Fruit fly (Drosophila melanogaster) whole organism, wandering third instar larva: Measurements from ENCODE around the gene CG10252.

ENCODE experiments used
- Abd-B ChIP-seq: fragments of >200 bp; optimal IDR thresholded peaks from 2 replicates; lab custom pipeline; 2017; ENCODE audit warnings: missing biosample characterization, missing genetic modification characterization
- CG32264 ChIP-seq: fragments of 200-800 bp; sonication (Bioruptor generic); optimal IDR thresholded peaks from 2 replicates; lab custom pipeline; 2016; ENCODE audit warnings: missing biosample characterization, missing genetic modification characterization
- CG9705 ChIP-seq: fragments of 200-800 bp; sonication (Bioruptor generic); optimal IDR thresholded peaks from 2 replicates; lab custom pipeline; 2018; ENCODE audit warnings: missing biosample characterization, mild to moderate bottlenecking, missing genetic modification characterization
- CrebA ChIP-seq: fragments of 200-800 bp; sonication (Bioruptor generic); optimal IDR thresholded peaks from 2 replicates; lab custom pipeline; 2016; ENCODE audit warnings: missing biosample characterization, mild to moderate bottlenecking, missing genetic modification characterization, borderline replicate concordance
- Dif ChIP-seq: fragments of 200-275, 200-300 bp; sonication (Bioruptor generic); optimal IDR thresholded peaks from 2 replicates; lab custom pipeline; 2018; ENCODE audit warnings: missing biosample characterization, missing genetic modification characterization; ENCODE audit not compliant: partially characterized antibody
- GATAd ChIP-seq: sonication (Bioruptor generic); optimal IDR thresholded peaks from 2 replicates; lab custom pipeline; 2016; ENCODE audit warnings: missing biosample characterization, missing genetic modification characterization
- HLH106 ChIP-seq: fragments of 200-800 bp; optimal IDR thresholded peaks from 3 replicates; lab custom pipeline; 2019; ENCODE audit warnings: missing biosample characterization, mild to moderate bottlenecking, missing genetic modification characterization, moderate library complexity
- Hnf4 ChIP-seq: fragments of 200-800 bp; sonication (Bioruptor generic); optimal IDR thresholded peaks from 2 replicates; lab custom pipeline; 2016; ENCODE audit warnings: missing biosample characterization, mild to moderate bottlenecking, missing genetic modification characterization
- Hr78 ChIP-seq: fragments of >200 bp; optimal IDR thresholded peaks from 2 replicates; lab custom pipeline; 2017; ENCODE audit warnings: missing biosample characterization, missing genetic modification characterization
- Hr83 ChIP-seq: fragments of 200-300 bp; sonication (Bioruptor generic); optimal IDR thresholded peaks from 2 replicates; lab custom pipeline; 2016; ENCODE audit warnings: missing biosample characterization, mild to moderate bottlenecking, missing genetic modification characterization, moderate library complexity; ENCODE audit not compliant: poor library complexity, severe bottlenecking
- Jra ChIP-seq: sonication (Bioruptor generic); optimal IDR thresholded peaks from 2 replicates; lab custom pipeline; 2016; ENCODE audit warnings: missing biosample characterization, missing genetic modification characterization
- Mio ChIP-seq: sonication (Bioruptor generic); optimal IDR thresholded peaks from 2 replicates; lab custom pipeline; 2016; ENCODE audit warnings: missing biosample characterization, missing genetic modification characterization
- N ChIP-seq: fragments of >200 bp; optimal IDR thresholded peaks from 2 replicates; lab custom pipeline; 2018; ENCODE audit warnings: missing biosample characterization, missing external identifiers, missing genetic modification characterization
- OdsH ChIP-seq: fragments of 200-800 bp; sonication (Bioruptor generic); optimal IDR thresholded peaks from 2 replicates; lab custom pipeline; 2016; ENCODE audit warnings: missing biosample characterization, mild to moderate bottlenecking, missing genetic modification characterization
- Rel ChIP-seq, 2 experiments: fragments of 200-800 bp; sonication (Bioruptor generic) in 1 of 2; optimal IDR thresholded peaks; 2 replicates in 1 of 2; 3 replicates in 1 of 2; lab custom pipeline; 2016 to 2019; ENCODE audit warnings: mild to moderate bottlenecking in 2 of 2, missing biosample characterization in 2 of 2, missing genetic modification characterization in 2 of 2, moderate library complexity in 1 of 2
- Sp1 ChIP-seq: fragments of 200-800 bp; sonication (Bioruptor generic); optimal IDR thresholded peaks from 3 replicates; lab custom pipeline; 2019; ENCODE audit warnings: missing biosample characterization, mild to moderate bottlenecking, missing genetic modification characterization, moderate library complexity
- br ChIP-seq: fragments of 200-800 bp; sonication (Bioruptor generic); optimal IDR thresholded peaks from 2 replicates; lab custom pipeline; 2016; ENCODE audit warnings: missing biosample characterization, missing genetic modification characterization
- brk ChIP-seq: fragments of 200-800 bp; sonication (Bioruptor generic); optimal IDR thresholded peaks from 2 replicates; lab custom pipeline; 2016; ENCODE audit warnings: missing biosample characterization, mild to moderate bottlenecking, missing genetic modification characterization
- dl ChIP-seq, 2 experiments: fragments of 175-275, 200-275 bp in 1 of 2; fragments of 200-275 bp in 1 of 2; sonication (Bioruptor generic); optimal IDR thresholded peaks; lab custom pipeline; 2018; ENCODE audit warnings: mild to moderate bottlenecking in 2 of 2, missing biosample characterization in 2 of 2, missing genetic modification characterization in 2 of 2, moderate library complexity in 2 of 2; ENCODE audit not compliant: partially characterized antibody in 2 of 2, insufficient read depth in 1 of 2
- dmrt93B ChIP-seq: fragments of 200-800 bp; sonication (Bioruptor generic); optimal IDR thresholded peaks from 2 replicates; lab custom pipeline; 2018; ENCODE audit warnings: missing biosample characterization, mild to moderate bottlenecking, missing genetic modification characterization
- dsf ChIP-seq: sonication (Bioruptor generic); optimal IDR thresholded peaks from 2 replicates; lab custom pipeline; 2016; ENCODE audit warnings: missing biosample characterization, missing genetic modification characterization, borderline replicate concordance
- ey ChIP-seq: fragments of 200-800 bp; sonication (Bioruptor generic); optimal IDR thresholded peaks from 2 replicates; lab custom pipeline; 2016; ENCODE audit warnings: missing biosample characterization, missing genetic modification characterization
- foxo ChIP-seq, 2 experiments: fragments of 200-800 bp; sonication (Bioruptor generic); optimal IDR thresholded peaks; 2 replicates in 1 of 2; 3 replicates in 1 of 2; lab custom pipeline; 2016 to 2017; ENCODE audit warnings: missing biosample characterization in 2 of 2, missing genetic modification characterization in 2 of 2
- fru ChIP-seq: fragments of 200-800 bp; sonication (Bioruptor generic); optimal IDR thresholded peaks from 3 replicates; lab custom pipeline; 2016; ENCODE audit warnings: missing biosample characterization, mild to moderate bottlenecking, missing genetic modification characterization
- h ChIP-seq: fragments of 200-800 bp; sonication (Bioruptor generic); optimal IDR thresholded peaks from 3 replicates; lab custom pipeline; 2016; ENCODE audit warnings: missing biosample characterization, mild to moderate bottlenecking, missing genetic modification characterization
- lola ChIP-seq: fragments of >200 bp; optimal IDR thresholded peaks from 2 replicates; lab custom pipeline; 2017; ENCODE audit warnings: missing biosample characterization, missing genetic modification characterization
- pan ChIP-seq: fragments of >200 bp; optimal IDR thresholded peaks from 2 replicates; lab custom pipeline; 2017
- psq ChIP-seq: fragments of 200-800 bp; sonication (Bioruptor generic); optimal IDR thresholded peaks from 3 replicates; lab custom pipeline; 2017; ENCODE audit warnings: missing biosample characterization, mild to moderate bottlenecking, missing genetic modification characterization, moderate library complexity
- sage ChIP-seq: fragments of 200-800 bp; sonication (Bioruptor generic); optimal IDR thresholded peaks from 2 replicates; lab custom pipeline; 2016; ENCODE audit warnings: missing biosample characterization, mild to moderate bottlenecking, missing genetic modification characterization
- tai ChIP-seq: sonication (Bioruptor generic); optimal IDR thresholded peaks from 2 replicates; lab custom pipeline; 2016; ENCODE audit warnings: missing biosample characterization, missing genetic modification characterization
- usp ChIP-seq: fragments of >200 bp; optimal IDR thresholded peaks from 2 replicates; lab custom pipeline; 2017; ENCODE audit warnings: missing biosample characterization, missing genetic modification characterization
- woc ChIP-seq: sonication (Bioruptor generic); optimal IDR thresholded peaks from 2 replicates; lab custom pipeline; 2016; ENCODE audit warnings: missing biosample characterization, mild to moderate bottlenecking, missing genetic modification characterization

Gene CG10252

DNA sequence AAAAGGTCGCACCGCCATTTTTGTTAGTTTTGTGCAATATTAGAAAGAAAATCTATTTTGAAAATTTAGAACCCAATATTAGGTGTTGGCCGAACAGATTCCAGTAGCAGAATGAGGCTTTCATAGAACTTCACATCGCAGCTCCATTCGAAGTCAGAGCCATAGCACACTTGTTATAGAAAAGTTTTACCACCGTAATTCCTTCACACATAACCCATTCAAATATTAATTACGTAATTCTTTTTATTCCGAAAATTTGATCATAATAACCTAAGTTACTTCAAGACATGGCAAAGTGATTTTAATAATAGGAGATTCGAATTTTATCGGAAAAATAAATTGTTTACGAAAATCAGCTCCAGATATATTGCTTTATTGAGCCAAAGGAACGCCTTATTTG is at the start of gene CG10252:
Gene CG10252 (minus strand): TSS at position 101 of the 400 bp plus-strand sequence.
- TF ChIP-seq Jra (GFP tag; lab: Kevin White, UChicago) (no peak), Abd-B (no peak), Sp1 (no peak), dsf (GFP tag; lab: Kevin White, UChicago) (no peak), Hr83 (GFP tag; lab: Kevin White, UChicago) (no peak), fru (GFP tag; lab: Kevin White, UChicago) (no peak), dl (GFP tag; optimal IDR thresholded peaks at IDR 0.05; lab: Kevin White, UChicago; ENCODE audit: insufficient read depth in 1 of 2, partially characterized antibody in 2 of 2) (no peak), lola (GFP tag; lab: Kevin White, UChicago) (no peak), Rel (GFP tag; optimal IDR thresholded peaks at IDR 0.05; lab: Kevin White, UChicago) (no peak), Rel (tag; optimal IDR thresholded peaks at IDR 0.05; lab: Kevin White, UChicago) (no peak), dmrt93B (GFP tag; lab: Kevin White, UChicago) (no peak), brk (no peak), sage (GFP tag; lab: Kevin White, UChicago) (no peak), CrebA (GFP tag; lab: Kevin White, UChicago) (no peak)

DNA sequence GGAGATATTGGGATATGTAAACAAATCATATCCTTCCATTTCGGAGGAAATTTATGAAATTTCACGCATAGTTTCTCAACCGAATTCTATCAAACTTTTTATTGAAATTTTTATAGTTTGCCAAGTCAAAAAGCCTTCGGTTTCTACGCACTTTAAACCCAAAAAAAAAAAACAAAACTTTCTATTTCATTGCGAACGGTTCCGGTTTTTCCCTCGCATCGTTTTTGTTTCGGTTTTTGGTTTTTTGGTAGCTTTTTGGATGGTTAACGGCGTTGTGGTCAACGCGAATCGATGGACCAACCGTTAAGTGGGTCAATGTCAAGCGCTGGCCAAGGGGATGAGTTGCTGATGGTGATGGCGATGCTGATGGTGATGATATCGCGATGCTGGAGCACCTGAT is 44.9 kb upstream of the CG10252 start:
- no peak for TF ChIP-seq foxo (GFP tag; optimal IDR thresholded peaks at IDR 0.05; lab: Kevin White, UChicago)
- TF ChIP-seq Hr83 (GFP tag; lab: Kevin White, UChicago): no peak
- no peak for TF ChIP-seq Hr78 (GFP tag; lab: Kevin White, UChicago)
- no peak for TF ChIP-seq CG32264 (GFP tag; lab: Kevin White, UChicago)
- TF ChIP-seq CrebA (GFP tag; lab: Kevin White, UChicago): no peak
- no peak for TF ChIP-seq Jra (GFP tag; lab: Kevin White, UChicago)
- TF ChIP-seq CG9705 (GFP tag; lab: Kevin White, UChicago): no peak
- TF ChIP-seq Rel (GFP tag; optimal IDR thresholded peaks at IDR 0.05; lab: Kevin White, UChicago): no peak
- TF ChIP-seq Rel (tag; optimal IDR thresholded peaks at IDR 0.05; lab: Kevin White, UChicago): no peak
- no peak for TF ChIP-seq N
- TF ChIP-seq Dif (GFP tag; lab: Kevin White, UChicago): no peak
- no peak for TF ChIP-seq OdsH (GFP tag; lab: Kevin White, UChicago)
- no peak for TF ChIP-seq Sp1
- TF ChIP-seq dmrt93B (GFP tag; lab: Kevin White, UChicago): no peak
- TF ChIP-seq GATAd (GFP tag; lab: Kevin White, UChicago): no peak
- no peak for TF ChIP-seq psq
- TF ChIP-seq Mio: no peak
- TF ChIP-seq Hnf4: no peak

dm6 chr3R:23737676-23738574 is 41.9 kb upstream of the CG10252 start:
- TF ChIP-seq tai (GFP tag; lab: Kevin White, UChicago) (no peak), Rel (GFP tag; optimal IDR thresholded peaks at IDR 0.05; lab: Kevin White, UChicago) (no peak), Rel (tag; optimal IDR thresholded peaks at IDR 0.05; lab: Kevin White, UChicago) (no peak), Abd-B (no peak), Sp1 (no peak), Dif (GFP tag; lab: Kevin White, UChicago) (no peak), OdsH (GFP tag; lab: Kevin White, UChicago) (no peak), dsf (GFP tag; lab: Kevin White, UChicago) (no peak), N (no peak), br (GFP tag; lab: Kevin White, UChicago) (no peak), Jra (GFP tag; lab: Kevin White, UChicago) (no peak), woc (no peak), foxo (GFP tag; optimal IDR thresholded peaks at IDR 0.05; lab: Kevin White, UChicago) (no peak), fru (GFP tag; lab: Kevin White, UChicago) (no peak), Hr78 (GFP tag; lab: Kevin White, UChicago) (no peak), usp (no peak), h (no peak), HLH106 (tag; lab: Kevin White, UChicago) (no peak), pan (no peak), psq (no peak), ey (no peak)
- TF ChIP-seq, all 38 proteins: peak for 0
